Fruit fly (Drosophila melanogaster) whole organism, embryonic: ENCODE data around the gene CG12640.

ENCODE experiments used
- Adf1 ChIP-seq: fragments of 200-800 bp; sonication (Bioruptor generic); IDR thresholded peaks from 2 replicates; pipeline ENCODE4 v1.3.6; 2022; ENCODE audit warnings: missing biosample characterization, missing genetic modification characterization
- Bdp1 ChIP-seq: fragments of 200-800 bp; sonication (Bioruptor generic); optimal IDR thresholded peaks from 3 replicates; lab custom pipeline; 2016; ENCODE audit warnings: missing biosample characterization, missing genetic modification characterization
- CG10209 ChIP-seq: fragments of 200-800 bp; sonication (Bioruptor generic); optimal IDR thresholded peaks from 3 replicates; lab custom pipeline; 2017; ENCODE audit warnings: missing biosample characterization, mild to moderate bottlenecking, missing genetic modification characterization, missing genetic modification reagents
- CG10321 ChIP-seq: fragments of 200-800 bp; sonication (Bioruptor generic); IDR thresholded peaks from 2 replicates; pipeline ENCODE4 v1.3.6; 2022; ENCODE audit warnings: missing biosample characterization, missing genetic modification characterization
- CG10543 ChIP-seq: fragments of 200-800 bp; sonication (Bioruptor generic); optimal IDR thresholded peaks from 3 replicates; lab custom pipeline; 2017; ENCODE audit warnings: missing biosample characterization, mild to moderate bottlenecking, missing genetic modification characterization, moderate library complexity
- CG11456 ChIP-seq: fragments of 200-800 bp; sonication (Bioruptor generic); IDR thresholded peaks from 3 replicates; pipeline ENCODE4 v1.3.6; 2022; ENCODE audit warnings: missing biosample characterization, missing genetic modification characterization
- CG12659 ChIP-seq: fragments of 200-800 bp; sonication (Bioruptor generic); optimal IDR thresholded peaks from 3 replicates; lab custom pipeline; 2017; ENCODE audit warnings: mild to moderate bottlenecking, missing biosample characterization, missing genetic modification reagents, missing genetic modification characterization
- CG15269 ChIP-seq: fragments of 200-800 bp; sonication (Bioruptor generic); optimal IDR thresholded peaks from 2 replicates; lab custom pipeline; 2018; ENCODE audit warnings: missing biosample characterization, mild to moderate bottlenecking, missing genetic modification characterization, moderate library complexity
- CG1529 ChIP-seq: fragments of 200-800 bp; sonication (Bioruptor generic); optimal IDR thresholded peaks from 3 replicates; lab custom pipeline; 2018; ENCODE audit warnings: missing biosample characterization, missing genetic modification characterization
- CG15696 ChIP-seq: fragments of 200-800 bp; sonication (Bioruptor generic); optimal IDR thresholded peaks from 2 replicates; lab custom pipeline; 2019; ENCODE audit warnings: missing biosample characterization, mild to moderate bottlenecking, missing genetic modification characterization, moderate library complexity
- CG2199 ChIP-seq: fragments of 200-800 bp; sonication (Bioruptor generic); IDR thresholded peaks from 3 replicates; pipeline ENCODE4 v1.3.6; 2022; ENCODE audit warnings: missing biosample characterization, missing genetic modification characterization
- CG32772 ChIP-seq: fragments of 200-800 bp; sonication (Bioruptor generic); IDR thresholded peaks from 2 replicates; pipeline ENCODE4 v1.3.6; 2022; ENCODE audit warnings: missing biosample characterization, missing genetic modification characterization
- CG34224 ChIP-seq: fragments of 200-800 bp; sonication (Bioruptor generic); IDR thresholded peaks from 3 replicates; pipeline ENCODE4 v1.3.6; 2022; ENCODE audit warnings: missing biosample characterization, missing genetic modification characterization; ENCODE audit not compliant: partially characterized antibody
- CG5245 ChIP-seq: fragments of 200-800 bp; sonication (Bioruptor generic); optimal IDR thresholded peaks from 3 replicates; lab custom pipeline; 2016; ENCODE audit warnings: missing biosample characterization, missing genetic modification characterization
- CG6791 ChIP-seq: fragments of 200-800 bp; sonication (Bioruptor generic); IDR thresholded peaks from 3 replicates; pipeline ENCODE4 v1.3.6; 2022; ENCODE audit warnings: missing biosample characterization, missing genetic modification characterization; ENCODE audit not compliant: partially characterized antibody
- CG7928 ChIP-seq: fragments of 200-800 bp; sonication (Bioruptor generic); optimal IDR thresholded peaks from 2 replicates; lab custom pipeline; 2017; ENCODE audit warnings: missing biosample characterization, mild to moderate bottlenecking, missing genetic modification characterization
- CG9609 ChIP-seq: fragments of 200-800 bp; sonication (Bioruptor generic); optimal IDR thresholded peaks from 3 replicates; lab custom pipeline; 2016; ENCODE audit warnings: missing biosample characterization, missing genetic modification characterization
- CTCF ChIP-seq: fragments of 200-800 bp; sonication (Bioruptor generic); optimal IDR thresholded peaks from 2 replicates; lab custom pipeline; 2017; ENCODE audit warnings: missing biosample characterization, mild to moderate bottlenecking, missing genetic modification characterization, moderate library complexity
- CoRest ChIP-seq: fragments of 200-800 bp; sonication (Bioruptor generic); optimal IDR thresholded peaks from 3 replicates; lab custom pipeline; 2018; ENCODE audit warnings: missing biosample characterization, mild to moderate bottlenecking, missing genetic modification characterization, moderate library complexity
- D ChIP-seq, 2 experiments: fragments of 200-800 bp in 1 of 2; fragments of >200 bp in 1 of 2; sonication (Bioruptor generic) in 1 of 2; optimal IDR thresholded peaks; 2 replicates in 1 of 2; 3 replicates in 1 of 2; lab custom pipeline; 2017; ENCODE audit warnings: mild to moderate bottlenecking in 1 of 2, missing biosample characterization in 1 of 2, missing genetic modification characterization in 1 of 2, missing genetic modification reagents in 1 of 2
- Drgx ChIP-seq: fragments of 200-800 bp; sonication (Bioruptor generic); IDR thresholded peaks from 2 replicates; pipeline ENCODE4 v1.3.6; 2022; ENCODE audit warnings: missing biosample characterization, missing genetic modification characterization
- Fer2 ChIP-seq: fragments of 200-800 bp; sonication (Bioruptor generic); optimal IDR thresholded peaks from 2 replicates; lab custom pipeline; 2018; ENCODE audit warnings: missing biosample characterization, mild to moderate bottlenecking, missing genetic modification characterization, moderate library complexity
- MBD-R2 ChIP-seq: fragments of 200-800 bp; sonication (Bioruptor generic); IDR thresholded peaks from 2 replicates; pipeline ENCODE4 v1.3.6; 2022; ENCODE audit warnings: missing biosample characterization, missing genetic modification characterization
- MTF-1 ChIP-seq: fragments of 200-800 bp; sonication (Bioruptor generic); optimal IDR thresholded peaks from 2 replicates; lab custom pipeline; 2018; ENCODE audit warnings: missing biosample characterization, mild to moderate bottlenecking, missing genetic modification characterization, borderline replicate concordance
- Med ChIP-seq: fragments of 200-800 bp; sonication (Bioruptor generic); peaks from one replicate; lab custom pipeline; 2016; ENCODE audit warnings: missing biosample characterization, missing genetic modification characterization, mild to moderate bottlenecking, inconsistent platforms, moderate library complexity
- Mrtf ChIP-seq: fragments of 200-800 bp; sonication (Bioruptor generic); IDR thresholded peaks from 3 replicates; pipeline ENCODE4 v1.3.6; 2022; ENCODE audit warnings: missing biosample characterization, missing genetic modification characterization
- Nf-YB ChIP-seq: fragments of 200-800 bp; sonication (Bioruptor generic); optimal IDR thresholded peaks from 3 replicates; lab custom pipeline; 2019; ENCODE audit warnings: missing biosample characterization, mild to moderate bottlenecking, missing genetic modification characterization, moderate library complexity
- Nf-YC ChIP-seq: fragments of 200-800 bp; optimal IDR thresholded peaks from 3 replicates; lab custom pipeline; 2019; ENCODE audit warnings: missing biosample characterization, mild to moderate bottlenecking, missing genetic modification characterization, moderate library complexity
- PHDP ChIP-seq: fragments of 200-800 bp; sonication (Bioruptor generic); optimal IDR thresholded peaks from 3 replicates; lab custom pipeline; 2018; ENCODE audit warnings: missing biosample characterization, mild to moderate bottlenecking, missing genetic modification characterization, moderate library complexity
- Ptx1 ChIP-seq: fragments of 200-800 bp; sonication (Bioruptor generic); IDR thresholded peaks from 2 replicates; pipeline ENCODE4 v1.3.6; 2022; ENCODE audit warnings: missing biosample characterization, missing genetic modification characterization
- Scr ChIP-seq: fragments of 200-800 bp; sonication (Bioruptor generic); IDR thresholded peaks from 2 replicates; pipeline ENCODE4 v1.3.6; 2022; ENCODE audit warnings: missing biosample characterization, missing genetic modification characterization; ENCODE audit not compliant: partially characterized antibody
- ara ChIP-seq: fragments of 200-800 bp; sonication (Bioruptor generic); IDR thresholded peaks from 2 replicates; pipeline ENCODE4 v1.3.6; 2022; ENCODE audit warnings: missing biosample characterization, missing genetic modification characterization
- ci ChIP-seq: fragments of 200-800 bp; sonication (Bioruptor generic); IDR thresholded peaks from 3 replicates; pipeline ENCODE4 v1.3.6; 2022; ENCODE audit warnings: missing biosample characterization, missing genetic modification characterization
- crol ChIP-seq: fragments of 200-800 bp; sonication (Bioruptor generic); IDR thresholded peaks from 2 replicates; pipeline ENCODE4 v1.3.6; 2022; ENCODE audit warnings: missing biosample characterization, missing genetic modification characterization
- ewg ChIP-seq: fragments of 200-800 bp; sonication (Bioruptor generic); optimal IDR thresholded peaks from 3 replicates; lab custom pipeline; 2017; ENCODE audit warnings: mild to moderate bottlenecking, missing biosample characterization, missing genetic modification reagents, missing genetic modification characterization
- ftz-f1 ChIP-seq: fragments of 200-800 bp; sonication (Bioruptor generic); optimal IDR thresholded peaks from 2 replicates; lab custom pipeline; 2016; ENCODE audit warnings: missing biosample characterization, missing genetic modification characterization
- jumu ChIP-seq: fragments of 200-800 bp; sonication (Bioruptor generic); optimal IDR thresholded peaks from 3 replicates; lab custom pipeline; 2016; ENCODE audit warnings: missing biosample characterization, missing genetic modification characterization
- lov ChIP-seq, 2 experiments: fragments of 200-800 bp in 1 of 2; fragments of >200 bp in 1 of 2; sonication (Bioruptor generic) in 1 of 2; IDR thresholded peaks in 1 of 2; optimal IDR thresholded peaks in 1 of 2; 2 replicates in 1 of 2; 3 replicates in 1 of 2; pipeline versions ENCODE4 v1.3.6 to Lab custom; 2017 to 2022; ENCODE audit warnings: missing biosample characterization in 1 of 2, missing genetic modification characterization in 1 of 2
- pan ChIP-seq, 4 experiments: fragments of >200 bp in 3 of 4; fragments of 200-800 bp in 1 of 4; sonication (Bioruptor generic) in 1 of 4; optimal IDR thresholded peaks in 3 of 4; IDR thresholded peaks in 1 of 4; 2 replicates each; pipeline versions ENCODE4 v1.3.6 to Lab custom; 2017 to 2022; ENCODE audit warnings: missing biosample characterization in 2 of 4, missing genetic modification characterization in 2 of 4, mixed read lengths in 1 of 4
- pnt ChIP-seq: fragments of 200-800 bp; sonication (Bioruptor generic); optimal IDR thresholded peaks from 3 replicates; lab custom pipeline; 2016; ENCODE audit warnings: missing biosample characterization, missing genetic modification characterization
- pros ChIP-seq: fragments of 200-800 bp; sonication (Bioruptor generic); optimal IDR thresholded peaks from 3 replicates; lab custom pipeline; 2019; ENCODE audit warnings: missing biosample characterization, mild to moderate bottlenecking, missing genetic modification characterization, moderate library complexity
- rib ChIP-seq: fragments of 200-800 bp; sonication (Bioruptor generic); IDR thresholded peaks from 2 replicates; pipeline ENCODE4 v1.3.6; 2022; ENCODE audit warnings: missing biosample characterization, missing genetic modification characterization
- salm ChIP-seq: fragments of 200-800 bp; sonication (Bioruptor generic); optimal IDR thresholded peaks from 2 replicates; lab custom pipeline; 2018; ENCODE audit warnings: missing biosample characterization, mild to moderate bottlenecking, missing genetic modification characterization
- sens ChIP-seq: fragments of 200-800 bp; sonication (Bioruptor generic); peaks from one replicate; lab custom pipeline; 2016; ENCODE audit warnings: missing biosample characterization, missing genetic modification characterization
- slp2 ChIP-seq: fragments of 200-800 bp; sonication (Bioruptor generic); optimal IDR thresholded peaks from 2 replicates; lab custom pipeline; 2016; ENCODE audit warnings: missing biosample characterization, missing genetic modification characterization
- sob ChIP-seq: fragments of 200-800 bp; sonication (Bioruptor generic); IDR thresholded peaks from 2 replicates; pipeline ENCODE4 v1.3.6; 2022; ENCODE audit warnings: missing biosample characterization, missing genetic modification characterization
- stc ChIP-seq: fragments of 200-800 bp; sonication (Bioruptor generic); IDR thresholded peaks from 2 replicates; pipeline ENCODE4 v1.3.6; 2022; ENCODE audit warnings: missing biosample characterization, missing genetic modification characterization
- vvl ChIP-seq: fragments of 200-800 bp; sonication (Bioruptor generic); IDR thresholded peaks from 2 replicates; pipeline ENCODE4 v1.3.6; 2022; ENCODE audit warnings: missing biosample characterization, missing genetic modification characterization
- yki ChIP-seq: fragments of >200 bp; optimal IDR thresholded peaks from 3 replicates; lab custom pipeline; 2018

The CG12640 gene

DNA sequence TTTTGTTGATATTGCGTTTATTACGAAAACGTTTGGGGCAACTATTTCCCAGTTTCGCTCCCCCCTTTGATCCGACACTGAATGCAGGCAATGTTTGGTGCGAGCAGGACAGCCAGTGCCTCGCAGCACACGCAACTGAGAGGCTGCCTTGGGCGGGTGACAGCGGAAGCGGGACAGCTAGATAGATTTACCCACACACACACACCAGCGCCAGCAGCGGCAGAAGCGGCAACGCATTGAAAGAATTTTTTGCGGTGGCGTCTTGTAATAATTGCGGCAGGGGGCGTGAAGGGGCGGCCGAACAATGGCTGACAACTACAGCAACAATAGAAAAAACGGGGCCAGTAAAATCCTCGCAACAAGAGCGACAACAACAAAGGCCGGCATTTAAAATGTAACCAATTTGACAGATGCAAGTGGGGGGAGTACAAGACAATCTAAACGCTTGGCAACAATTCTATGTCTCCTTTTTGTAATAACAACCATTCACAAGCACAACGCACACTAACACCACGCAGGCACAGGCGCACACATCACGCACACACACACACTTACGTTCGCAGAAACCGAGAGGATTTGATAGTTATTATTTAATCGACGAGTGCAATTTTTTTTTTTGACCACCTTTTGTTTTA is 40.1 kb upstream of the CG12640 start (continued):
- TF ChIP-seq CG11456 (GFP tag; lab: Robert Waterston, UW) (no peak), MTF-1 (GFP tag; lab: Kevin White, UChicago) (no peak), CG34224 (peak; percentile 36; the same call in 1 of the 3 replicates), vvl (GFP tag; lab: Robert Waterston, UW) (0 out of 2 replicates have a peak, but pooled peaks have one; percentile 8), CG2199 (0 out of 3 replicates have a peak, but pooled peaks have one; percentile 29), salm (tag; lab: Kevin White, UChicago) (no peak), Fer2 (tag; lab: Kevin White, UChicago) (no peak), CG10543 (peak; percentile 47), Drgx (GFP tag; lab: Robert Waterston, UW) (0 out of 2 replicates have a peak, but pooled peaks have one; percentile 22), Scr (GFP tag; lab: Robert Waterston, UW) (peak; percentile 21; the same call in 1 of the 2 replicates), CG12659 (GFP tag; lab: Kevin White, UChicago) (peak; percentile 59), CG7928 (no peak), CTCF (GFP tag; lab: Kevin White, UChicago) (peak; percentile 71), sob (GFP tag; lab: Robert Waterston, UW) (peak; percentile 36; the same call in 1 of the 2 replicates), ewg (GFP tag; lab: Kevin White, UChicago) (peak; percentile 27), jumu (no peak), Nf-YC (peak; percentile 68), crol (GFP tag; lab: Robert Waterston, UW) (peak; percentile 97), CG6791 (GFP tag; lab: Robert Waterston, UW) (peak; percentile 48; the same call in 2 of the 3 replicates), CoRest (peak; percentile 6), CG32772 (GFP tag; lab: Robert Waterston, UW) (no peak), CG5245 (GFP tag; lab: Kevin White, UChicago) (no peak), CG15269 (no peak), Bdp1 (GFP tag; lab: Kevin White, UChicago) (no peak), Adf1 (GFP tag; lab: Robert Waterston, UW) (peak; percentile 96), CG10321 (GFP tag; lab: Robert Waterston, UW) (peak; percentile 98), ara (GFP tag; lab: Robert Waterston, UW) (no peak), ftz-f1 (GFP tag; lab: Kevin White, UChicago) (peak; percentile 31), Nf-YB (peak; percentile 26), pros (GFP tag; lab: Kevin White, UChicago) (peak; percentile 31), CG10209 (GFP tag; lab: Kevin White, UChicago) (no peak), slp2 (GFP tag; lab: Kevin White, UChicago) (no peak), stc (GFP tag; lab: Robert Waterston, UW) (peak; percentile 14; the same call in 1 of the 2 replicates), CG1529 (no peak), D (optimal IDR thresholded peaks at IDR 0.05; lab: Kevin White, UChicago) (no peak), D (GFP tag; optimal IDR thresholded peaks at IDR 0.05; lab: Kevin White, UChicago) (no peak), Ptx1 (GFP tag; lab: Robert Waterston, UW) (no peak), CG9609 (GFP tag; lab: Kevin White, UChicago) (no peak), lov (optimal IDR thresholded peaks at IDR 0.05; lab: Kevin White, UChicago) (no peak), lov (GFP tag; IDR thresholded peaks at IDR 0.05; lab: Robert Waterston, UW) (no peak), MBD-R2 (GFP tag; lab: Robert Waterston, UW) (peak; percentile 52; the same call in 1 of the 2 replicates), Med (GFP tag; lab: Kevin White, UChicago) (peak; percentile 87), ci (peak; percentile 54; the same call in 1 of the 3 replicates), CG15696 (tag; lab: Kevin White, UChicago) (no peak), yki (lab: Kevin White, UChicago) (no peak), PHDP (tag; lab: Kevin White, UChicago) (no peak), pan (optimal IDR thresholded peaks at IDR 0.05; lab: Kevin White, UChicago) (no peak), pan (GFP tag; optimal IDR thresholded peaks at IDR 0.05 in 1 of 2, IDR thresholded peaks at IDR 0.05 in 1 of 2) (peak in 1 of 2 experiments; percentile 27), pnt (GFP tag; lab: Kevin White, UChicago) (no peak), Mrtf (no peak), sens (GFP tag; lab: Kevin White, UChicago) (peak; percentile 51), rib (GFP tag; lab: Robert Waterston, UW) (peak; percentile 46; the same call in 1 of the 2 replicates)
